Worm (Caenorhabditis elegans) whole organism, early embryonic: ENCODE results near the gene sri-40.

ENCODE experiments used
- aly-1 ChIP-seq: sonication (generic microtip); optimal IDR thresholded peaks from 2 replicates; lab custom pipeline; 2016; ENCODE audit warnings: missing genetic modification characterization, missing compliant biosample characterization
- ama-1 ChIP-seq: fragments of 150-350 bp; optimal IDR thresholded peaks from 2 replicates; lab custom pipeline; 2014
- flt-1 ChIP-seq: fragments of 200-800 bp; sonication (Bioruptor generic); IDR thresholded peaks from 2 replicates; pipeline ENCODE4 v1.3.6; 2022; ENCODE audit warnings: missing genetic modification characterization, missing compliant biosample characterization
- hmg-4 ChIP-seq: fragments of 200-800 bp; sonication (Bioruptor generic); optimal IDR thresholded peaks from 2 replicates; lab custom pipeline; 2018; ENCODE audit warnings: mild to moderate bottlenecking, missing genetic modification characterization, missing compliant biosample characterization

DNA sequence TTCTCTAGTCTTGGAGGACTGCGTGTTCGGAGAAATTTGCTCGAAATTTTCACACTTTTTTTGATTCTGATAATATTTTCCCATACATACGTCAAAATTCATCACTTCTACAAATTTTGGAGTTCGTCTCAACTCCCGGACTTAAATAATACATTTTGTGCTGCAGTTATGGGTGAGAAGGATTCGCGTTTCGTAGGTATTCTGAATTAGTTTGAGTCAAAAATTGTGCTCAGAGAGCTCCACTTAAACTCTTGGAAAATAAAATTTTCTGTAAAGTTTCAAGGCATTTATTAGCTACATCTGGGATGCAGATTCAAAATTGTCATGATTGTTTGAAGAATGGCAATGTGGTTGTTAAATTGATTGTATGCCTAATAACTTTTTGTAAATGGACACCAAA lies 36.1 kb downstream of the sri-40 start, which contains the start of gene ZC239.4:
- TF ChIP-seq ama-1 (lab: Kevin White, UChicago) (no peak), hmg-4 (GFP tag; lab: Kevin White, UChicago) (no peak), aly-1 (tag; lab: Kevin White, UChicago) (no peak), flt-1 (GFP tag; lab: Robert Waterston, UW) (no peak)
